Worm (Caenorhabditis elegans) whole organism, midembryonic: ENCODE data around the gene C06B3.1.

Experiments
- flt-1 ChIP-seq: fragments of 200-800 bp; sonication (Bioruptor generic); IDR thresholded peaks from 2 replicates; pipeline ENCODE4 v1.3.6; 2022; ENCODE audit warnings: missing genetic modification characterization, missing compliant biosample characterization
- tab-1 ChIP-seq: fragments of 200-800 bp; sonication (Bioruptor generic); IDR thresholded peaks from 2 replicates; pipeline ENCODE4 v1.3.6; 2022; ENCODE audit warnings: missing genetic modification characterization, missing compliant biosample characterization

ce11 chrV:13929503-13929902 is 26.9 kb downstream of the C06B3.1 start, which contains the start of gene srxa-13:
- TF ChIP-seq tab-1 (GFP tag; lab: Robert Waterston, UW) (no peak), flt-1 (no peak)
